Fruit fly (Drosophila melanogaster): ENCODE data around the gene Cbs.

Gene Cbs

DNA sequence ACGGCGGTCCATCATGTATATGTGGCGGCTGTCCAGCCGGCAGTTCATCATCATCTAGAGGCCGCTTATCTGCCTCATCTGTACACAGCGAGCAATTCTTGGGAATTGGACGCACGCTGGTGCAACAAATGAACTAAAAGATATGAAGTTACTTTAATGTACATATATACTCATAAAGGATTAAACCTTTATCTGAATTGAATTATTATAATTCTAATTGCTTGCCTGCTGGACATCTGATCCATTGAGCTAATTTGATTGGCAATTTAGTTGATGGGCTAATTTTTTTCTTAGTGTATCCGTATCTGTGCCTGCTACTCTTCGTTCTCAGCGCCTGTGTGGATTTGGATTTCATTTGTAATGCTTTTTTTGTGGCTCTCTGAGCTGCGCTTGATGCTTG, 28.0 kb downstream of the Cbs start (continued):
- TF ChIP-seq Drgx (GFP tag; IDR thresholded peaks at IDR 0.05) (peak; percentile 88), ATbp (GFP tag; optimal IDR thresholded peaks at IDR 0.05) (no peak), H15 (GFP tag; IDR thresholded peaks at IDR 0.05) (no peak), HHEX (GFP tag; optimal IDR thresholded peaks at IDR 0.05) (no peak)

DNA sequence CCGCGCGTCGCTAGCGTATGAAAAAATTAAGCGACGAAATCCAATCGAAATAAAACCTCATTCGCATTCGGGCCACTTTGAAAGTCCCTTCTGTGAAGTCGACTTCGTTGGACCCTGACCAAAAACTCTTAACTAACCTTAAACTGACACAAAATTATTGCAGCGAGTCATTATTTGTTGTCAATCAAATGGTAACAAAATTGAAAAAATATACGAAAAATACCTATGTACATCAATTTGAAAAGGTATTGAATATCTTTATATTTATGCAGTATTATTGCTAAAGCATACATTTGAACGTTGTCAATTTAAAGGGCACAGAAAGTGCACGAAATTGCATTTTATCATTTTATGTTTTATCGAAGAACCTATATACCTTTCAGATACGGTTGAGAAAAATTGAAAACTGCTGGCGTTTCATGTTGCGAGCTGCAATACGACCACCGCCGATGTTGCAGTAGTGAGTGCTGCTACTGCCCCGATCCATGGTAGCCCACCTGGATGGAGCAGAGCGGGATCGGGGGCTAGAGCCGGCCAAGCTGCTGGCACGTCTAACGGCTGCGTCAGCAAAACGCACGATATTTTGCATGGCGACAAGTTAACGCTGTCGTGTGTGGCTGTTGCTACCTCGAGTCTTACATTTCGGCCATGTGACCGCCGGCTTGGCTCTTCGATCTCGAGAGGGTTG, 28.8 kb downstream of the Cbs start:
- peak; percentile 12; the same call in 1 of the 2 replicates for TF ChIP-seq Drgx (GFP tag; IDR thresholded peaks at IDR 0.05)
- no peak for TF ChIP-seq jigr1 (GFP tag; IDR thresholded peaks at IDR 0.05)
- no peak for TF ChIP-seq dmrt11E (tag; optimal IDR thresholded peaks at IDR 0.05)
- no peak for TF ChIP-seq Ets65A (GFP tag)
- no peak for TF ChIP-seq Lhr (GFP tag; optimal IDR thresholded peaks at IDR 0.05)
- no peak for TF ChIP-seq Vsx1 (GFP tag; optimal IDR thresholded peaks at IDR 0.05)
- TF ChIP-seq bsh (GFP tag; optimal IDR thresholded peaks at IDR 0.05): peak in 1 of 2 experiments; percentile 2

- TF ChIP-seq ab (GFP tag; optimal IDR thresholded peaks at IDR 0.05) (no peak), H2.0 (GFP tag; IDR thresholded peaks at IDR 0.05) (no peak), lmd (GFP tag; IDR thresholded peaks at IDR 0.05) (0 out of 2 replicates have a peak, but pooled peaks have one; percentile 30), tx (GFP tag; optimal IDR thresholded peaks at IDR 0.05) (no peak), sd (tag; optimal IDR thresholded peaks at IDR 0.05) (no peak), lov (optimal IDR thresholded peaks at IDR 0.05) (no peak), lov (GFP tag; IDR thresholded peaks at IDR 0.05) (no peak), CG10979 (tag; optimal IDR thresholded peaks at IDR 0.05) (no peak), bowl (GFP tag; IDR thresholded peaks at IDR 0.05) (no peak), Dbx (GFP tag; IDR thresholded peaks at IDR 0.05) (no peak), z (GFP tag; IDR thresholded peaks at IDR 0.05) (no peak), insv (GFP tag; optimal IDR thresholded peaks at IDR 0.05) (no peak), pho (GFP tag; optimal IDR thresholded peaks at IDR 0.05) (no peak), CG42726 (GFP tag; IDR thresholded peaks at IDR 0.05; ENCODE audit: partially characterized antibody) (no peak), Nf-YC (tag; optimal IDR thresholded peaks at IDR 0.05) (no peak), dysf (GFP tag; IDR thresholded peaks at IDR 0.05) (no peak), chinmo (GFP tag; IDR thresholded peaks at IDR 0.05; ENCODE audit: partially characterized antibody) (no peak), CG1832 (GFP tag; optimal IDR thresholded peaks at IDR 0.05) (no peak), CG4730 (GFP tag; IDR thresholded peaks at IDR 0.05) (no peak), Ssrp (tag; optimal IDR thresholded peaks at IDR 0.05) (no peak), Ptx1 (GFP tag; IDR thresholded peaks at IDR 0.05) (peak; percentile 19; the same call in 1 of the 2 replicates), CG2120 (GFP tag; optimal IDR thresholded peaks at IDR 0.05) (peak; percentile 42), en (GFP tag; optimal IDR thresholded peaks at IDR 0.05) (no peak), pfk (GFP tag; optimal IDR thresholded peaks at IDR 0.05) (no peak), CG11504 (tag; optimal IDR thresholded peaks at IDR 0.05) (peak; percentile 18), Myb (GFP tag; optimal IDR thresholded peaks at IDR 0.05) (no peak), Tbp (GFP tag; optimal IDR thresholded peaks at IDR 0.05) (no peak), Hmx (GFP tag; optimal IDR thresholded peaks at IDR 0.05) (no peak), trem (tag; optimal IDR thresholded peaks at IDR 0.05) (no peak), HLH54F (GFP tag; optimal IDR thresholded peaks at IDR 0.05) (no peak), CG4820 (GFP tag; optimal IDR thresholded peaks at IDR 0.05) (no peak), CG16813 (GFP tag; IDR thresholded peaks at IDR 0.05; ENCODE audit: partially characterized antibody) (no peak), Hr3 (GFP tag; optimal IDR thresholded peaks at IDR 0.05) (no peak), D (optimal IDR thresholded peaks at IDR 0.05) (no peak), D (GFP tag; optimal IDR thresholded peaks at IDR 0.05) (no peak), Doc2 (GFP tag; IDR thresholded peaks at IDR 0.05) (no peak), row (GFP tag; IDR thresholded peaks at IDR 0.05) (peak; percentile 37; the same call in 1 of the 3 replicates), CG2202 (tag; optimal IDR thresholded peaks at IDR 0.05) (no peak), chm (GFP tag; IDR thresholded peaks at IDR 0.05) (no peak)
Measured at dm6 chrX:21074329-21074708, 29.4 kb downstream of the Cbs start.

Data from whole organism, embryonic.